Worm (Caenorhabditis elegans): Measurements from ENCODE around the gene fut-8.
A peak's percentile ranks its signal among the peaks of the same experiment; 100 is the strongest.

DNA sequence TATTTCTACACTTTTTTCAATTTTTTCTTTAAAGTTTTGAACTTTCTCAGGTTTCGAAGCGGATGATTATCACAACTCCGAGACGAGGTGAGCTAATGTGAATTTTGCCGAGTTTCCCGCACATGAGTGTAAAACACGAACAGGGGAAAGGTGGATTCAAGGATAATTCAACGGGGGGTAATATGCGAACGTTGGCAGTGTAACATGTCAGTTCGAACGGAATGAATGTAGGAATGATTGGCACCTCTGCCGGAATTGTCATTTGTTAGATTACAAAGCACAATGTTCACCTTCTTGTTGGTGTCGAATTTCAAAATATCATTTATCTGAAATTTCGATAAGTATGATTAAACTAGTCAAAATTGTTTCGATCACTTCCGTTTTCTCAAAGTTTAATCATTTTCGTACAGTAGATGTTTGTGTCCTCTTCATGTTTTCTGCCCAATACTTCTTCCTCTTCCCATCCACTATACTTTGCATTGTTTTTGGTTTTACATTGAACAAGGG, 28.7 kb upstream of the fut-8 start, which contains the start of gene picc-1:
- TF ChIP-seq unc-62 (GFP tag; optimal IDR thresholded peaks at IDR 0.05) (peak; percentile 94), elt-1 (tag; optimal IDR thresholded peaks at IDR 0.05; ENCODE audit: borderline replicate concordance, insufficient read depth) (no peak), ces-1 (GFP tag; optimal IDR thresholded peaks at IDR 0.05) (no peak)

Data from whole organism, mixed stage, embryonic.